Worm (Caenorhabditis elegans): ENCODE data around the gene aptf-1.

Gene aptf-1

ce11 chrII:6469340-6469739, 14.6 kb downstream of the aptf-1 start:
- no peak for TF ChIP-seq flt-1 (GFP tag; IDR thresholded peaks at IDR 0.05)
- TF ChIP-seq B0310.2 (tag; optimal IDR thresholded peaks at IDR 0.05) = no peak
- TF ChIP-seq F13C5.2 (tag; optimal IDR thresholded peaks at IDR 0.05) = no peak
- no peak for TF ChIP-seq hnd-1 (tag; optimal IDR thresholded peaks at IDR 0.05)
- TF ChIP-seq sea-1 (GFP tag; conservative IDR thresholded peaks at IDR 0.05) = no peak
- no peak for TF ChIP-seq tbx-11 (GFP tag; IDR thresholded peaks at IDR 0.05)
- no peak for TF ChIP-seq tbx-37 (GFP tag; conservative IDR thresholded peaks at IDR 0.05)
- TF ChIP-seq ceh-13 (GFP tag; optimal IDR thresholded peaks at IDR 0.05) = no peak
- TF ChIP-seq ama-1 (optimal IDR thresholded peaks at IDR 0.05) = no peak
- no peak for TF ChIP-seq aly-1 (tag; optimal IDR thresholded peaks at IDR 0.05)
- no peak for TF ChIP-seq scrt-1 (GFP tag; IDR thresholded peaks at IDR 0.05)
- TF ChIP-seq ceh-36 (tag; optimal IDR thresholded peaks at IDR 0.05) = no peak

- no peak for TF ChIP-seq tra-4 (tag; optimal IDR thresholded peaks at IDR 0.05)
- no peak for TF ChIP-seq B0310.2 (tag; optimal IDR thresholded peaks at IDR 0.05)
- TF ChIP-seq ets-7 (tag; optimal IDR thresholded peaks at IDR 0.05) = no peak
- TF ChIP-seq F13C5.2 (tag; optimal IDR thresholded peaks at IDR 0.05) = no peak
- no peak for TF ChIP-seq ceh-13 (GFP tag; optimal IDR thresholded peaks at IDR 0.05)
- no peak for TF ChIP-seq flt-1 (GFP tag; IDR thresholded peaks at IDR 0.05)
- TF ChIP-seq hmbx-1 (tag; optimal IDR thresholded peaks at IDR 0.05) = no peak
- no peak for TF ChIP-seq ceh-36 (tag; optimal IDR thresholded peaks at IDR 0.05)
- no peak for TF ChIP-seq hnd-1 (tag; optimal IDR thresholded peaks at IDR 0.05)
- no peak for TF ChIP-seq tbx-37 (GFP tag; conservative IDR thresholded peaks at IDR 0.05)
These were observed 16.2 kb downstream of the aptf-1 start, which contains the start of gene dgk-5 for ce11 chrII:6470985-6471384. TSS of gene dgk-5 (minus strand) at chrII:6471085.

ce11 chrII:6475180-6475737, 20.5 kb downstream of the aptf-1 start, which contains the start of gene T28D9.16:
TSS of gene T28D9.16 (plus strand) at chrII:6475687.
- no peak for TF ChIP-seq F13C5.2 (tag; optimal IDR thresholded peaks at IDR 0.05)
- TF ChIP-seq pes-1 (GFP tag; IDR thresholded peaks at IDR 0.05) = no peak

- no peak for TF ChIP-seq ets-7 (tag; optimal IDR thresholded peaks at IDR 0.05)
These were observed 21.9 kb downstream of the aptf-1 start, which contains the start of gene T28D9.4 for ce11 chrII:6476655-6477054. TSS of gene T28D9.4 (plus strand) at chrII:6476955.

- TF ChIP-seq tbx-11 (GFP tag; IDR thresholded peaks at IDR 0.05) (no peak), ceh-13 (GFP tag; optimal IDR thresholded peaks at IDR 0.05) (no peak), ets-7 (tag; optimal IDR thresholded peaks at IDR 0.05) (no peak), flt-1 (GFP tag; IDR thresholded peaks at IDR 0.05) (no peak), pes-1 (GFP tag; IDR thresholded peaks at IDR 0.05) (no peak), ama-1 (optimal IDR thresholded peaks at IDR 0.05) (no peak), hmbx-1 (tag; optimal IDR thresholded peaks at IDR 0.05) (no peak), tbx-37 (GFP tag; conservative IDR thresholded peaks at IDR 0.05) (no peak), sea-1 (GFP tag; conservative IDR thresholded peaks at IDR 0.05) (no peak), scrt-1 (GFP tag; IDR thresholded peaks at IDR 0.05) (no peak), tra-4 (tag; optimal IDR thresholded peaks at IDR 0.05) (no peak)
These were observed 27.3 kb downstream of the aptf-1 start, which contains the start of gene del-10 for ce11 chrII:6482102-6482501. TSS of gene del-10 (minus strand) at chrII:6482125.

- TF ChIP-seq tra-4 (tag; optimal IDR thresholded peaks at IDR 0.05) (no peak), ceh-13 (GFP tag; optimal IDR thresholded peaks at IDR 0.05) (no peak), pes-1 (GFP tag; IDR thresholded peaks at IDR 0.05) (no peak), flt-1 (GFP tag; IDR thresholded peaks at IDR 0.05) (no peak), tbx-37 (GFP tag; conservative IDR thresholded peaks at IDR 0.05) (no peak), scrt-1 (GFP tag; IDR thresholded peaks at IDR 0.05) (no peak), ets-7 (tag; optimal IDR thresholded peaks at IDR 0.05) (no peak), hmbx-1 (tag; optimal IDR thresholded peaks at IDR 0.05) (no peak), hmg-4 (GFP tag; optimal IDR thresholded peaks at IDR 0.05) (no peak), F13C5.2 (tag; optimal IDR thresholded peaks at IDR 0.05) (no peak)
These were observed 28.0 kb downstream of the aptf-1 start for ce11 chrII:6482762-6483161.

- no peak for TF ChIP-seq ceh-13 (GFP tag; optimal IDR thresholded peaks at IDR 0.05)
- TF ChIP-seq pes-1 (GFP tag; IDR thresholded peaks at IDR 0.05) = no peak
- TF ChIP-seq aly-1 (tag; optimal IDR thresholded peaks at IDR 0.05) = no peak
- TF ChIP-seq hmbx-1 (tag; optimal IDR thresholded peaks at IDR 0.05) = no peak
- no peak for TF ChIP-seq F13C5.2 (tag; optimal IDR thresholded peaks at IDR 0.05)
- TF ChIP-seq tbx-37 (GFP tag; conservative IDR thresholded peaks at IDR 0.05) = no peak
- TF ChIP-seq scrt-1 (GFP tag; IDR thresholded peaks at IDR 0.05) = no peak
These were observed 30.2 kb downstream of the aptf-1 start, which contains the start of the genes lido-16 and plpp-1.2 for ce11 chrII:6484876-6485526. TSS of gene lido-16 (minus strand) at chrII:6484976. TSS of gene plpp-1.2 (plus strand) at chrII:6485476.

- TF ChIP-seq aly-1 (tag; optimal IDR thresholded peaks at IDR 0.05) = no peak
- no peak for TF ChIP-seq scrt-1 (GFP tag; IDR thresholded peaks at IDR 0.05)
- TF ChIP-seq B0310.2 (tag; optimal IDR thresholded peaks at IDR 0.05) = no peak
- no peak for TF ChIP-seq ets-7 (tag; optimal IDR thresholded peaks at IDR 0.05)
- TF ChIP-seq hmbx-1 (tag; optimal IDR thresholded peaks at IDR 0.05) = no peak
- TF ChIP-seq pes-1 (GFP tag; IDR thresholded peaks at IDR 0.05) = no peak
- TF ChIP-seq flt-1 (GFP tag; IDR thresholded peaks at IDR 0.05) = no peak
- TF ChIP-seq tra-4 (tag; optimal IDR thresholded peaks at IDR 0.05) = no peak
- TF ChIP-seq hnd-1 (tag; optimal IDR thresholded peaks at IDR 0.05) = no peak
These were observed 31.6 kb downstream of the aptf-1 start for ce11 chrII:6486344-6486743.

Data from whole organism, early embryonic.